Worm (Caenorhabditis elegans): ENCODE measurements around the gene C33C12.12.

ce11 chrII:2206064-2206722 lies 36.2 kb upstream of the C33C12.12 start:
- TF ChIP-seq ceh-40 (GFP tag; IDR thresholded peaks at IDR 0.05) (no peak), F49E8.2 (tag; optimal IDR thresholded peaks at IDR 0.05; ENCODE audit: insufficient read depth) (no peak)
